Worm (Caenorhabditis elegans) whole organism, early embryonic: ENCODE results near the gene fbxa-196.

Experiments
- ama-1 ChIP-seq: fragments of 150-350 bp; optimal IDR thresholded peaks from 2 replicates; lab custom pipeline; 2014
- ceh-13 ChIP-seq: fragments of 200-800 bp; sonication (Bioruptor generic); optimal IDR thresholded peaks from 2 replicates; lab custom pipeline; 2018; ENCODE audit warnings: mild to moderate bottlenecking, missing genetic modification characterization, missing compliant biosample characterization
- ceh-36 ChIP-seq: sonication (generic microtip); optimal IDR thresholded peaks from 2 replicates; lab custom pipeline; 2016; ENCODE audit warnings: missing genetic modification characterization, inconsistent platforms, missing compliant biosample characterization
- ets-7 ChIP-seq: sonication (generic microtip); optimal IDR thresholded peaks from 2 replicates; lab custom pipeline; 2016; ENCODE audit warnings: missing genotype, missing genetic modification characterization, missing compliant biosample characterization
- flt-1 ChIP-seq: fragments of 200-800 bp; sonication (Bioruptor generic); IDR thresholded peaks from 2 replicates; pipeline ENCODE4 v1.3.6; 2022; ENCODE audit warnings: missing genetic modification characterization, missing compliant biosample characterization
- hmbx-1 ChIP-seq: sonication (generic microtip); optimal IDR thresholded peaks from 2 replicates; lab custom pipeline; 2016; ENCODE audit warnings: mild to moderate bottlenecking, missing genetic modification characterization, missing compliant biosample characterization
- hmg-4 ChIP-seq: fragments of 200-800 bp; sonication (Bioruptor generic); optimal IDR thresholded peaks from 2 replicates; lab custom pipeline; 2018; ENCODE audit warnings: mild to moderate bottlenecking, missing genetic modification characterization, missing compliant biosample characterization

- TF ChIP-seq ama-1 (no peak), ceh-13 (GFP tag; lab: Kevin White, UChicago) (no peak), flt-1 (GFP tag; lab: Robert Waterston, UW) (no peak), ceh-36 (tag; lab: Kevin White, UChicago) (no peak), hmbx-1 (no peak), ets-7 (tag; lab: Kevin White, UChicago) (no peak), hmg-4 (no peak)
These were observed 37.3 kb upstream of the fbxa-196 start for ce11 chrV:6411161-6411560.
